Worm (Caenorhabditis elegans): Measurements from ENCODE around the gene cutl-18.

The cutl-18 gene

DNA sequence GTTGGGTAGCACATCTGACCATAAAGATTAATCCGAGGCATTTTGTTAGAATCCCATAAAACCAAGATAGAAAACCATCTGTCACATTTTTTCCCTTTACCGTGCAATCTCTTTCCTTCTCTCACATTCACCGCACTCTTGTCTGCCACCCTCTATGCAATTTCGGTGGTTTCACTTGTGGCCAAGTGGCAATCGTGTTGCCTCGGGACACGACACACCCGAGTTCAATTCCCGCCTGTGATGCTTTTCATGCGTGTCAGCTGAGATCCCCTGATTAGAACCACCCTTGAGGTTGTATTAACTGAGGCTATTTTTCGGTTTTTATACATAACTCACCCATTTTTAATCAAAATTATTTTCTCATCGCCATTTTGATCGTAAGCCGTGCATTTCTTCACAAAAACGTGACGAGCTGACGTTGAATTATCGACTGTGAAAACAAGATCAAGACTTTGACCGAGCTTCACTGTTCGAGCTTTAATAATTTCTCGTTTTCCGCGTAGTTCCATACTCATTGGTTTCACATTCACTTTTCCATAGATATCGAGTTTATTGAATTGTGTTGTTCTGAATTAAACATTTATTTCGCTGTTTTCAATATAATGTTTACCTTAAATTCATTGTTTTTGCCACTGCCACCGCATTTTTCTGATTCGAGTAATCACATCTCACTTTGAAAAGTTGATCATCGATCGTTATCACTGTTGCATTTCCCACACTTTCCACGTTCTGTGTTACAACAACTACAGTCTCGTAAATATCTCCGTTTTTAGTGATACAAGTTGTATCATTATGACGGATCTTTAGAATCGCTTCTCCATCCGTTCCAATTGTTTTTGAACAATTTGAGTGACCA lies 2.4 kb downstream of the cutl-18 start (continued):
- TF ChIP-seq nhr-90 (tag; optimal IDR thresholded peaks at IDR 0.05; ENCODE audit: poor library complexity), result peak; percentile 84
- TF ChIP-seq nhr-28 (tag; optimal IDR thresholded peaks at IDR 0.05), result no peak
- peak; percentile 52 for TF ChIP-seq sup-37 (GFP tag; optimal IDR thresholded peaks at IDR 0.05)
- TF ChIP-seq fos-1 (tag; optimal IDR thresholded peaks at IDR 0.05), result peak; percentile 60
- peak; percentile 50 to 63 for TF ChIP-seq efl-1 (optimal IDR thresholded peaks at IDR 0.05)
- TF ChIP-seq efl-1 (GFP tag; optimal IDR thresholded peaks at IDR 0.05 in 1 of 2), result peak; percentile 41 to 94
- no peak for TF ChIP-seq unc-98 (GFP tag; IDR thresholded peaks at IDR 0.05)
- peak; percentile 81 for TF ChIP-seq C16A3.4 (tag; optimal IDR thresholded peaks at IDR 0.05)
- no peak for TF ChIP-seq sptf-1 (tag; optimal IDR thresholded peaks at IDR 0.05)
- peak; percentile 35 for TF ChIP-seq pax-3 (tag; optimal IDR thresholded peaks at IDR 0.05)
- peak; percentile 75 to 86 (median 79) for TF ChIP-seq ceh-82 (tag; optimal IDR thresholded peaks at IDR 0.05)
- no peak for TF ChIP-seq hlh-17 (GFP tag; optimal IDR thresholded peaks at IDR 0.05; ENCODE audit: borderline replicate concordance)
- TF ChIP-seq F16B12.6 (tag; optimal IDR thresholded peaks at IDR 0.05), result peak; percentile 3
- peak; percentile 84 for TF ChIP-seq dsc-1 (tag; optimal IDR thresholded peaks at IDR 0.05)
- TF ChIP-seq nhr-77 (tag; optimal IDR thresholded peaks at IDR 0.05), result peak; percentile 74
- no peak for TF ChIP-seq unc-30 (tag; optimal IDR thresholded peaks at IDR 0.05)
- peak; percentile 81 for TF ChIP-seq nhr-85 (tag)
- no peak for TF ChIP-seq C34B4.2 (tag; optimal IDR thresholded peaks at IDR 0.05)
- no peak for TF ChIP-seq tlp-1 (tag; optimal IDR thresholded peaks at IDR 0.05)
- no peak for TF ChIP-seq ceh-88 (GFP tag; IDR thresholded peaks at IDR 0.05)
- no peak for TF ChIP-seq zag-1 (tag; optimal IDR thresholded peaks at IDR 0.05)
- peak in 2 of 6 experiments; percentile 77 to 82 for TF ChIP-seq elt-3 (tag; optimal IDR thresholded peaks at IDR 0.05)
- TF ChIP-seq pag-3 (tag; optimal IDR thresholded peaks at IDR 0.05; ENCODE audit: borderline replicate concordance, insufficient read depth), result no peak
- TF ChIP-seq snpc-4 (tag; optimal IDR thresholded peaks at IDR 0.05), result peak; percentile 70
- TF ChIP-seq snu-23 (GFP tag; optimal IDR thresholded peaks at IDR 0.05), result peak; percentile 70
- peak; percentile 82 for TF ChIP-seq rnt-1 (tag; optimal IDR thresholded peaks at IDR 0.05)
- TF ChIP-seq lin-14 (GFP tag; optimal IDR thresholded peaks at IDR 0.05), result peak; percentile 68
- TF ChIP-seq irx-1 (tag; optimal IDR thresholded peaks at IDR 0.05), result peak; percentile 57
- TF ChIP-seq nhr-47 (tag; optimal IDR thresholded peaks at IDR 0.05), result peak; percentile 75
- peak; percentile 82 for TF ChIP-seq mep-1 (tag; optimal IDR thresholded peaks at IDR 0.05)
- peak in 1 of 2 experiments; percentile 80 for TF ChIP-seq ztf-11 (tag; optimal IDR thresholded peaks at IDR 0.05)
- TF ChIP-seq hpl-2 (GFP tag; optimal IDR thresholded peaks at IDR 0.05), result peak; percentile 5
- TF ChIP-seq efl-3 (GFP tag; optimal IDR thresholded peaks at IDR 0.05), result peak; percentile 64
- no peak for TF ChIP-seq nhr-84 (tag; optimal IDR thresholded peaks at IDR 0.05)

DNA sequence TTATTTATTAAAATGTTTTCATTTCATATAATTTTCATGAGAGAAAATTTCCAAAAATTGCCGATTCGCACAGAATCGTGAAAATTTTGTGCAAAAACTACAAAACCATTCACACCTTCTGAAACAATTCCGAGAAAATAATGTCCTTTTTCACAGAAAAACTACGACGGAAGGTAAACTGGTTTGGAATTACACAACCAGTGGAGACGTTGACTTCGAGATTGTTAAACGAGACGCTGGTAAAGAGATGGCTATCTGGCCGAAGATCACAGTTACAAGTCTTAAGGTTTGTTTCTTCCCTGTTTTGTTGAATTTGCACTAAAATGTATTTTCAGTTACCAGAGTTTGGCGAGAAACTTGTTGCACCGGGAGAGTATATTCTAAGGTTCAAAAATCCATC lies 3.8 kb downstream of the cutl-18 start:
- TF ChIP-seq nhr-71 (tag; optimal IDR thresholded peaks at IDR 0.05), result no peak
- peak; percentile 53; the same call in 1 of the 2 replicates for TF ChIP-seq grh-1 (GFP tag; IDR thresholded peaks at IDR 0.05)
- no peak for TF ChIP-seq elt-3 (tag; optimal IDR thresholded peaks at IDR 0.05)
- TF ChIP-seq nhr-85 (tag), result peak; percentile 19
- peak; percentile 16 for TF ChIP-seq lin-14 (GFP tag; optimal IDR thresholded peaks at IDR 0.05)
- TF ChIP-seq hlh-4 (tag; optimal IDR thresholded peaks at IDR 0.05), result no peak
- TF ChIP-seq zag-1 (tag; optimal IDR thresholded peaks at IDR 0.05), result no peak
- TF ChIP-seq rnt-1 (tag; optimal IDR thresholded peaks at IDR 0.05), result no peak
- TF ChIP-seq fos-1 (tag; optimal IDR thresholded peaks at IDR 0.05), result no peak
- TF ChIP-seq ztf-4 (tag; optimal IDR thresholded peaks at IDR 0.05), result no peak
- no peak for TF ChIP-seq aly-2 (tag; optimal IDR thresholded peaks at IDR 0.05)
- no peak for TF ChIP-seq nhr-76 (tag; optimal IDR thresholded peaks at IDR 0.05)
- no peak for TF ChIP-seq isw-1 (GFP tag; IDR thresholded peaks at IDR 0.05)
- TF ChIP-seq snu-23 (GFP tag; optimal IDR thresholded peaks at IDR 0.05), result no peak
- no peak for TF ChIP-seq tbx-2 (tag; optimal IDR thresholded peaks at IDR 0.05)
- no peak for TF ChIP-seq unc-130 (tag; optimal IDR thresholded peaks at IDR 0.05)
- TF ChIP-seq aha-1 (tag; optimal IDR thresholded peaks at IDR 0.05), result no peak
- no peak for TF ChIP-seq lin-15B (tag; optimal IDR thresholded peaks at IDR 0.05)
